Worm (Caenorhabditis elegans) whole organism, L1 larva: ENCODE measurements around the gene cyp-14A3.

ENCODE experiments used
- efl-3 ChIP-seq: fragments of 200-800 bp; sonication (Bioruptor generic); optimal IDR thresholded peaks from 2 replicates; lab custom pipeline; 2018; ENCODE audit warnings: mild to moderate bottlenecking, missing genetic modification characterization, missing compliant biosample characterization
- fkh-10 ChIP-seq: sonication (generic microtip); optimal IDR thresholded peaks from 2 replicates; lab custom pipeline; 2017; ENCODE audit warnings: missing biosample characterization, missing genetic modification reagents, missing genetic modification characterization
- mdl-1 ChIP-seq, 2 experiments: fragments of 150-350 bp; optimal IDR thresholded peaks; 2 replicates each; lab custom pipeline; 2014 to 2017; ENCODE audit warnings: missing biosample characterization in 2 of 2, missing genetic modification characterization in 2 of 2, inconsistent platforms in 1 of 2
- nhr-12 ChIP-seq: sonication (generic microtip); optimal IDR thresholded peaks from 2 replicates; lab custom pipeline; 2017; ENCODE audit warnings: missing biosample characterization, missing genetic modification characterization
- ztf-11 ChIP-seq, 2 experiments: sonication (generic microtip); optimal IDR thresholded peaks; 2 replicates each; lab custom pipeline; 2016 to 2017; ENCODE audit warnings: missing genetic modification characterization in 2 of 2, missing biosample characterization in 1 of 2, missing compliant biosample characterization in 1 of 2

DNA sequence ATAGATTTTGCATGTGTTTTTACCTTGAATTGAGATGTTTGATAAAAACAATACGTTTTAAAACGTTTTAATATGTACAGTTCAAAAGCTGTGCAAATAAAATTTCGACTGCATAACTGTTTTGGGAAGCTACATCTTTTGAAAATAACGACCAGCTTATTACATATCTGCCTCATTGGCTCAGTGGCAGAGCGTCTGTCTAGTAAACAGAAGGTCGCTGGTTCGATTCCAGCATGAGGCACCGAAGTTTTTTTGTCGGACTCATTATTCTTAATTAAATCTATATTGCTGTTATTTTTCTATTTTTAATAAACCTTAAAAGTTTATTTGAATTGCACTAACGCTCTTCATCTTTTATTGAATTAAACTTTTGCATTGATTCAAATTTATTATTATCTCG, 19.0 kb upstream of the cyp-14A3 start:
- TF ChIP-seq fkh-10 (GFP tag; lab: Kevin White, UChicago) (no peak), nhr-12 (tag; lab: Kevin White, UChicago) (no peak), efl-3 (GFP tag; lab: Kevin White, UChicago) (no peak), ztf-11 (tag; optimal IDR thresholded peaks at IDR 0.05; lab: Kevin White, UChicago) (no peak), mdl-1 (tag; optimal IDR thresholded peaks at IDR 0.05; lab: Kevin White, UChicago) (no peak)
